Worm (Caenorhabditis elegans): ENCODE data around the gene srlf-16.

DNA sequence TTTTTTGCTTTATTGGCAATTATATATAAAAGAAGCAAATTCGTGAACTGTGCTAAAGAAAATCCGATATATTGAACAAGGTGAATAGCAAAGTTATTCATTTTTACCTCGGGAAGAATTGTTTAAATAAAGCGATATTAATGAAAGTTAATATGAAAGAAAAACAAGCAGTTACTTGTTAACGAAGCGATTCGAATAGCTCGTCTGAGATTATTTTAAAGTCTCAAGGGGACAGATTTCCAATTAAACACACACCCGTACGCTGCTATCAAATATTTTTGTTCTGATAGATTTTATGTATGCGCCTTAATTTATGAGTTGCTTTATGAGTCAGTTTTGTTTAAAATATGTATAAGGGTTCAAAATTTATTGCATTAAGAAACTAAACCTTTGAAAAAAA lies 36.8 kb upstream of the srlf-16 start, which contains the start of gene str-140:
- TF ChIP-seq nhr-11 (tag; optimal IDR thresholded peaks at IDR 0.05) = no peak
- TF ChIP-seq R02D3.7 (tag; optimal IDR thresholded peaks at IDR 0.05) = no peak
- no peak for TF ChIP-seq nhr-77 (tag; optimal IDR thresholded peaks at IDR 0.05)
- TF ChIP-seq sma-3 (GFP tag; optimal IDR thresholded peaks at IDR 0.05) = no peak
- no peak for TF ChIP-seq lin-13 (GFP tag; optimal IDR thresholded peaks at IDR 0.05)
